Fruit fly (Drosophila melanogaster): ENCODE results near the gene Gcn2.

dm6 chr3R:31421995-31422394 lies 26.5 kb downstream of the Gcn2 start:
- TF ChIP-seq CG1620 (GFP tag; optimal IDR thresholded peaks at IDR 0.05): no peak
- TF ChIP-seq CG12768 (GFP tag; optimal IDR thresholded peaks at IDR 0.05): no peak
- TF ChIP-seq Clk (GFP tag; optimal IDR thresholded peaks at IDR 0.05): no peak
- TF ChIP-seq CG7101 (tag; optimal IDR thresholded peaks at IDR 0.05): no peak
- no peak for TF ChIP-seq kay (GFP tag; ENCODE audit: borderline replicate concordance)
- no peak for TF ChIP-seq tj (GFP tag; optimal IDR thresholded peaks at IDR 0.05)
- no peak for TF ChIP-seq CG7045 (GFP tag; optimal IDR thresholded peaks at IDR 0.05)
- no peak for TF ChIP-seq cic (GFP tag; optimal IDR thresholded peaks at IDR 0.05)
- no peak for TF ChIP-seq CG14711 (tag; optimal IDR thresholded peaks at IDR 0.05)
- TF ChIP-seq Crg-1 (GFP tag; optimal IDR thresholded peaks at IDR 0.05): no peak
- TF ChIP-seq cnc (optimal IDR thresholded peaks at IDR 0.05): no peak
- no peak for TF ChIP-seq CG11617 (GFP tag; optimal IDR thresholded peaks at IDR 0.05)
